Worm (Caenorhabditis elegans) whole organism, dauer: ENCODE measurements around the gene T01B10.5.
"Not testable (repeated sequence)": the region's sequence is repeated elsewhere in the genome, so short reads cannot be mapped to it uniquely, and the experiment has no call there.

Source experiments
- unc-62 ChIP-seq: sonication (generic microtip); optimal IDR thresholded peaks from 2 replicates; lab custom pipeline; 2017; ENCODE audit warnings: missing biosample characterization, missing genetic modification reagents, missing genetic modification characterization

Gene T01B10.5

ce11 chrX:8485392-8485791 is 9.7 kb upstream of the T01B10.5 start:
- no peak for TF ChIP-seq unc-62 (GFP tag; lab: Kevin White, UChicago)

DNA sequence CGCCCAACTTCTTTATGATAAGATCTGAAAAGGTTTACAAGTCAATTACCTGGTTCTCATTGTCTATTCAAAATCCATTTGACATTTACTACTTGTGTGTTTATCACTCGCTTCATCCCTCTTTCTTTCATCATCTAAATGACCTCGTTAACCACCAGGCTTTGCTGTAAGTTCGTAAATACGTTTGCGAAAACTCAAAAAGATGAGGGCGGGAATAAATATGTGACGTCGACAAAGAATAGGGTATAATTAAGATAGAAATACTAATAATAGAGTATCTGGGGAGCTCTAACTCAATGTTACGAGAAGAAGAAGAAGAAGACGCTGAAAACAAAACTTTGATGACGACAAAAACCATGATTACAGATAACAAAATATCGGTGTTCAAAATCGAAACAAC is 5.7 kb upstream of the T01B10.5 start:
- TF ChIP-seq unc-62 (GFP tag; lab: Kevin White, UChicago), result no peak

ce11 chrX:8489886-8490285 is 5.2 kb upstream of the T01B10.5 start:
- no peak for TF ChIP-seq unc-62 (GFP tag; lab: Kevin White, UChicago)

DNA sequence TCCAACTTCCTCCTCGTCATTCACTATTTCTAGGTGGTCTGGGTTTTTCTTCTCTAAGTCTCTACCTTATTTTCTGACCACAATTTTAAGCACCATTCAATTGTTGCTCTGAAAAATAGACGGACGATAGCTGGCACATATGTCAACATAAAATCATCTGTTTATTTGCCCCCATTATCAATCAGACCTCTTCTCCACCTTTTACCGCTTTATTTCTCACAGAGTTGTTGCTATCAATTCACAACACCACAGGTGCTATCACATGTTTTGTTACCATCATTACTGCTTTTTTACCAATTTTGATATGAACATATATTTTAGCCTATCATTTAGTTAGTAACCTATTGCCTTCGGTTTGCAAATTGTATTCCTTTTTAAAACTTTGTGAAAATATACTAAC is 2.4 kb upstream of the T01B10.5 start:
- TF ChIP-seq unc-62 (GFP tag; lab: Kevin White, UChicago), result no peak

DNA sequence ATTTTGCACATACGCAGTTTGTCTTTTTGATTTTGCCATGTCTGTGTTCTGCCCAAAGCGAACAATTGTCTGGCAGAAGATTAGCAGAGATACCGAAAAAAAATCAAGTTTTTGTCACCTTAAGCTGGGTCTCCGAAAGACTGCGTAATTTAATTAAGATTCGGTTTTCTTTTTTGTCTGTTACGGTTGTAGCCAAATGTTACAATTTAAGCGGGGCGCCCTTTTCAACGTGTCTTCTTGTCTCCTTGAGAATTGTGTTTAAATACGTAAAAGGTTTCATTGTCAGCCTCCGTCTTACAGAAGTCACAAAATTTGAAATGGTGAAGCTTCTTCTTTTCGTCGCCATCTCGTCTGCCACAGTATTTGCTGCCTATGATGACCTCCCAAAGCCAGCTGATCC is 4.6 kb downstream of the T01B10.5 start, which contains the start of gene grd-14:
Gene grd-14, plus strand, starts transcription at position 301 of the 400 bp plus-strand sequence.
- TF ChIP-seq unc-62 (GFP tag; lab: Kevin White, UChicago), result no peak

- no peak for TF ChIP-seq unc-62 (GFP tag; lab: Kevin White, UChicago)
Observed at ce11 chrX:8500922-8501321, 5.8 kb downstream of the T01B10.5 start, which contains the start of gene grd-4. Gene grd-4 (plus strand): TSS chrX:8501222.

ce11 chrX:8504207-8504606 is 9.1 kb downstream of the T01B10.5 start:
- no peak for TF ChIP-seq unc-62 (GFP tag; lab: Kevin White, UChicago)

- no peak for TF ChIP-seq unc-62 (GFP tag; lab: Kevin White, UChicago)
Observed at ce11 chrX:8507053-8507452, 11.9 kb downstream of the T01B10.5 start.

ce11 chrX:8507576-8507975 is 12.5 kb downstream of the T01B10.5 start, which contains the start of gene H03E18.1:
Gene H03E18.1 (plus strand): TSS chrX:8507876.
- TF ChIP-seq unc-62 (GFP tag; lab: Kevin White, UChicago), result no peak

ce11 chrX:8509088-8509487 is 14.0 kb downstream of the T01B10.5 start:
- no peak for TF ChIP-seq unc-62 (GFP tag; lab: Kevin White, UChicago)

- TF ChIP-seq unc-62 (GFP tag; lab: Kevin White, UChicago), result no peak
Observed at ce11 chrX:8520402-8520801, 25.3 kb downstream of the T01B10.5 start, which contains the start of gene H03E18.2. Gene H03E18.2 (minus strand): TSS chrX:8520502.

ce11 chrX:8521614-8522013 is 26.5 kb downstream of the T01B10.5 start, which contains the start of gene C03G5.14:
Gene C03G5.14 (plus strand): TSS chrX:8521914.
- TF ChIP-seq unc-62 (GFP tag; lab: Kevin White, UChicago), result no peak

DNA sequence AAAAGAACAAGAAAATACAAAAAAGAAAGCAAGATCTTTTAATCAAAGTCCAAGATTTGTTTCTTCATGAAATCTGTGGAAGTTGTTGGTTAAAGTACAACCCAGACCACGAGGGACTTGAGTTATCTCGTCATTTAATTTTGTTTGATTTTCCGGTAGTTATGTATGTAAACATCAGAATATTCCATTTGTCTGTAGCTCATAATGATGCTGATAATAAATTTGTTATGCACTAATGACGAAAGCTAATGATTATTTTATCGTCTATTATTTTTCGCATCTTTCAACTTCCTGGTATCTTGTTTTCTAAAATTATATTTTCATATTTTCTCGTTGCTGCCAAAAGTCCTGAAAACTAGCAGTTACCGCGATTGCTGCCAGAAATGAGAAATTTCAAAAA is 27.9 kb downstream of the T01B10.5 start:
- TF ChIP-seq unc-62 (GFP tag; lab: Kevin White, UChicago), result no peak

ce11 chrX:8527950-8528349 is 32.8 kb downstream of the T01B10.5 start, which contains the start of gene flp-5:
Gene flp-5 (plus strand): TSS chrX:8528250.
- no peak for TF ChIP-seq unc-62 (GFP tag; lab: Kevin White, UChicago)

DNA sequence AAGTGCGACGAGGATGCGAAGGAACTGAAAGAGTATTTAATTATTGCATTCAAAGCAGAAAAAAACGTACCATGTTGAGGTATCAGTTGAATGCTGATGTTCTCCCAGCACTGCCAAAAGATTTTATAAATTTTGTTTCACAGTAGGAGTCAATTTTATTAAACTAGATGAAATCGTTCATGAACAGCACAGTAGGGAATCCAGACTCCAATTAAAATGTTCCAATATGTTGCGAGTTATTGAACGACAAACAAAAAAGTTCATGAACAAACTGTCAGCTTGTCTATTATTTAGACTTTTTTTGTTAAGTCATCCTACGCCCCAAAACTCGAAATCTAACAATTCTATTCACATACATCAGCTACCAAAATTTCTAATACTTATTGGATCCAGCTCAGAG is 39.9 kb downstream of the T01B10.5 start, which contains the start of gene nspc-1:
Gene nspc-1, minus strand, starts transcription at position 101 of the 400 bp plus-strand sequence.
- TF ChIP-seq unc-62 (GFP tag; lab: Kevin White, UChicago), result not testable (repeated sequence)

- no peak for TF ChIP-seq unc-62 (GFP tag; lab: Kevin White, UChicago)
Observed at ce11 chrX:8536791-8537190, 41.7 kb downstream of the T01B10.5 start, which contains the start of gene nspc-3. Gene nspc-3 (plus strand): TSS chrX:8537091.

- not testable (repeated sequence) for TF ChIP-seq unc-62 (GFP tag; lab: Kevin White, UChicago)
Observed at ce11 chrX:8538262-8538776, 43.2 kb downstream of the T01B10.5 start, which contains the start of the genes nspc-4 and nspc-5. Gene nspc-4 (minus strand): TSS chrX:8538362. Gene nspc-5 (plus strand): TSS chrX:8538726.
